Fruit fly (Drosophila melanogaster): ENCODE data around the gene MED30.

MED30 gene

dm6 chr3L:640324-640974 is 13.4 kb downstream of the MED30 start (continued):
- TF ChIP-seq dmrt93B (GFP tag; optimal IDR thresholded peaks at IDR 0.05), result peak; percentile 77
- TF ChIP-seq rgr (GFP tag; optimal IDR thresholded peaks at IDR 0.05), result peak; percentile 91
- peak; percentile 95 for TF ChIP-seq fru (GFP tag; optimal IDR thresholded peaks at IDR 0.05)
- no peak for TF ChIP-seq N (GFP tag; optimal IDR thresholded peaks at IDR 0.05)
- TF ChIP-seq tai (GFP tag; optimal IDR thresholded peaks at IDR 0.05), result peak; percentile 75
- TF ChIP-seq pan (optimal IDR thresholded peaks at IDR 0.05), result no peak
- TF ChIP-seq dl (GFP tag; optimal IDR thresholded peaks at IDR 0.05; ENCODE audit: insufficient read depth in 1 of 2, partially characterized antibody in 2 of 2), result no peak
- peak; percentile 58 for TF ChIP-seq Dfd (GFP tag; optimal IDR thresholded peaks at IDR 0.05)
- peak; percentile 93 for TF ChIP-seq h (GFP tag; optimal IDR thresholded peaks at IDR 0.05)
- TF ChIP-seq GATAd (GFP tag; optimal IDR thresholded peaks at IDR 0.05), result no peak
- TF ChIP-seq foxo (GFP tag; optimal IDR thresholded peaks at IDR 0.05), result peak in 1 of 2 experiments; percentile 94
- peak; percentile 92 for TF ChIP-seq OdsH (GFP tag; optimal IDR thresholded peaks at IDR 0.05)
- no peak for TF ChIP-seq Hr78 (GFP tag; optimal IDR thresholded peaks at IDR 0.05)
- TF ChIP-seq lola (GFP tag; optimal IDR thresholded peaks at IDR 0.05), result no peak
- TF ChIP-seq usp (GFP tag; optimal IDR thresholded peaks at IDR 0.05), result no peak

dm6 chr3L:639460-640103 is 14.3 kb downstream of the MED30 start:
- TF ChIP-seq Dfd (GFP tag; optimal IDR thresholded peaks at IDR 0.05) (peak; percentile 58), usp (GFP tag; optimal IDR thresholded peaks at IDR 0.05) (no peak), Dif (GFP tag; optimal IDR thresholded peaks at IDR 0.05; ENCODE audit: partially characterized antibody) (peak; percentile 31)

- TF ChIP-seq Rel (GFP tag; optimal IDR thresholded peaks at IDR 0.05) (no peak), Rel (tag; optimal IDR thresholded peaks at IDR 0.05) (peak; percentile 37), Myc (optimal IDR thresholded peaks at IDR 0.05) (no peak), Sp1 (GFP tag; optimal IDR thresholded peaks at IDR 0.05) (peak; percentile 71)
These were observed 15.0 kb downstream of the MED30 start for dm6 chr3L:638757-639353.

DNA sequence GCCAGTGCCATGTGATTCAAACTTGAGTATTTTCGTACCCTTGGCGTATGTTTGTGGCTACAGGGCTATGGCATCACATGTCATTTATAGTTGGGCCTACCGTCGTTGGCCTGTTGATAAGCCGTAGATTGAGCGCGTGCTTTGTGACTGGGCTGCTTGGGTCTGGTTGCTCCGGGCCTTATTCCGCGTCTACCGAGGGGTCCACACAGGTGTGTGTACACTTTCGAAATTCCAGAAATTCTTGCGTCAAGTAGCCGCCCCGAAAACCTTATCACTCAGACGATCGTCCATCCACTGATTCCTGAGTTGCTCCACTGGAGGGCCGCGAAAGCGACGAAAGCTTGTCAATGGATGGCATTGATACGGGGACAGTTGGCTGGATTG is 15.9 kb downstream of the MED30 start:
- TF ChIP-seq GATAd (GFP tag; optimal IDR thresholded peaks at IDR 0.05), result no peak
- TF ChIP-seq Dfd (GFP tag; optimal IDR thresholded peaks at IDR 0.05), result no peak
- no peak for TF ChIP-seq dsf (GFP tag; optimal IDR thresholded peaks at IDR 0.05; ENCODE audit: borderline replicate concordance)
- no peak for TF ChIP-seq Jra (GFP tag; optimal IDR thresholded peaks at IDR 0.05)
- TF ChIP-seq Hr83 (GFP tag; optimal IDR thresholded peaks at IDR 0.05; ENCODE audit: poor library complexity, severe bottlenecking), result no peak
- no peak for TF ChIP-seq lola (GFP tag; optimal IDR thresholded peaks at IDR 0.05)
- no peak for TF ChIP-seq jim (GFP tag; optimal IDR thresholded peaks at IDR 0.05)
- TF ChIP-seq Dif (GFP tag; optimal IDR thresholded peaks at IDR 0.05; ENCODE audit: partially characterized antibody), result no peak
- no peak for TF ChIP-seq CrebA (GFP tag; optimal IDR thresholded peaks at IDR 0.05; ENCODE audit: borderline replicate concordance)
- TF ChIP-seq Hnf4 (GFP tag; optimal IDR thresholded peaks at IDR 0.05), result no peak
- TF ChIP-seq br (GFP tag; optimal IDR thresholded peaks at IDR 0.05), result no peak
- no peak for TF ChIP-seq tai (GFP tag; optimal IDR thresholded peaks at IDR 0.05)
- no peak for TF ChIP-seq h (GFP tag; optimal IDR thresholded peaks at IDR 0.05)
- no peak for TF ChIP-seq Abd-B (GFP tag; optimal IDR thresholded peaks at IDR 0.05)
- TF ChIP-seq sv (GFP tag; optimal IDR thresholded peaks at IDR 0.05), result no peak
- TF ChIP-seq woc (GFP tag; optimal IDR thresholded peaks at IDR 0.05), result no peak
- no peak for TF ChIP-seq rgr (GFP tag; optimal IDR thresholded peaks at IDR 0.05)
- no peak for TF ChIP-seq brk (GFP tag; optimal IDR thresholded peaks at IDR 0.05)
- no peak for TF ChIP-seq CG32264 (GFP tag; optimal IDR thresholded peaks at IDR 0.05)
- TF ChIP-seq Vsx2 (GFP tag; optimal IDR thresholded peaks at IDR 0.05; ENCODE audit: partially characterized antibody), result no peak
